Fruit fly (Drosophila melanogaster) whole organism, embryonic: Measurements from ENCODE around the gene ph-p.

Experiments used
- CG10267 ChIP-seq: fragments of 200-800 bp; sonication (Bioruptor generic); optimal IDR thresholded peaks from 2 replicates; lab custom pipeline; 2018; ENCODE audit warnings: missing biosample characterization, mild to moderate bottlenecking, missing genetic modification characterization, moderate library complexity
- CG10431 ChIP-seq: fragments of 200-800 bp; sonication (Bioruptor generic); optimal IDR thresholded peaks from 3 replicates; lab custom pipeline; 2018; ENCODE audit warnings: missing biosample characterization, mild to moderate bottlenecking, missing genetic modification characterization
- CG11093 ChIP-seq: fragments of 200-800 bp; sonication (Bioruptor generic); IDR thresholded peaks from 3 replicates; pipeline ENCODE4 v1.3.6; 2022; ENCODE audit warnings: missing biosample characterization, missing genetic modification characterization
- CG11247 ChIP-seq: fragments of 200-800 bp; sonication (Bioruptor generic); IDR thresholded peaks from 2 replicates; pipeline ENCODE4 v1.3.6; 2022; ENCODE audit warnings: missing biosample characterization, missing genetic modification characterization
- CG11560 ChIP-seq: fragments of 200-800 bp; sonication (Bioruptor generic); IDR thresholded peaks from 3 replicates; pipeline ENCODE4 v1.3.6; 2022; ENCODE audit warnings: missing biosample characterization, missing genetic modification characterization
- CG11723 ChIP-seq: fragments of 200-800 bp; sonication (Bioruptor generic); optimal IDR thresholded peaks from 2 replicates; lab custom pipeline; 2017; ENCODE audit warnings: missing biosample characterization, mild to moderate bottlenecking, missing genetic modification characterization
- CG1233 ChIP-seq: fragments of 200-800 bp; sonication (Bioruptor generic); optimal IDR thresholded peaks from 4 replicates; lab custom pipeline; 2018; ENCODE audit warnings: missing biosample characterization, mild to moderate bottlenecking, missing genetic modification characterization
- CG12942 ChIP-seq: fragments of 200-800 bp; sonication (Bioruptor generic); optimal IDR thresholded peaks from 3 replicates; lab custom pipeline; 2016; ENCODE audit warnings: missing biosample characterization, missing genetic modification characterization
- CG14441 ChIP-seq: fragments of 200-800 bp; sonication (Bioruptor generic); IDR thresholded peaks from 2 replicates; pipeline ENCODE4 v1.3.6; 2022; ENCODE audit warnings: missing biosample characterization, missing genetic modification characterization
- CG14667 ChIP-seq: fragments of 200-800 bp; sonication (Bioruptor generic); IDR thresholded peaks from 2 replicates; pipeline ENCODE4 v1.3.6; 2022; ENCODE audit warnings: missing biosample characterization, missing genetic modification characterization
- CG15696 ChIP-seq: fragments of 200-800 bp; sonication (Bioruptor generic); optimal IDR thresholded peaks from 2 replicates; lab custom pipeline; 2019; ENCODE audit warnings: missing biosample characterization, mild to moderate bottlenecking, missing genetic modification characterization, moderate library complexity
- CG1603 ChIP-seq: fragments of 200-800 bp; sonication (Bioruptor generic); optimal IDR thresholded peaks from 2 replicates; lab custom pipeline; 2019; ENCODE audit warnings: missing biosample characterization, mild to moderate bottlenecking, missing genetic modification characterization, moderate library complexity
- CG16779 ChIP-seq: fragments of 200-800 bp; sonication (Bioruptor generic); IDR thresholded peaks from 2 replicates; pipeline ENCODE4 v1.3.6; 2022; ENCODE audit warnings: missing biosample characterization, missing genetic modification characterization
- CG17568 ChIP-seq: fragments of 200-800 bp; sonication (Bioruptor generic); optimal IDR thresholded peaks from 2 replicates; lab custom pipeline; 2018; ENCODE audit warnings: missing biosample characterization, mild to moderate bottlenecking, missing genetic modification characterization, moderate library complexity
- CG17802 ChIP-seq: fragments of 200-800 bp; sonication (Bioruptor generic); optimal IDR thresholded peaks from 2 replicates; lab custom pipeline; 2018; ENCODE audit warnings: missing biosample characterization, mild to moderate bottlenecking, missing genetic modification characterization, moderate library complexity
- CG17912 ChIP-seq: fragments of 200-800 bp; sonication (Bioruptor generic); optimal IDR thresholded peaks from 2 replicates; lab custom pipeline; 2018; ENCODE audit warnings: missing biosample characterization, mild to moderate bottlenecking, missing genetic modification characterization
- CG1792 ChIP-seq: fragments of 200-800 bp; sonication (Bioruptor generic); optimal IDR thresholded peaks from 2 replicates; lab custom pipeline; 2016; ENCODE audit warnings: missing biosample characterization, missing genetic modification characterization
- CG18764 ChIP-seq: fragments of 200-800 bp; sonication (Bioruptor generic); optimal IDR thresholded peaks from 3 replicates; lab custom pipeline; 2016; ENCODE audit warnings: missing biosample characterization, missing genetic modification characterization
- CG34224 ChIP-seq: fragments of 200-800 bp; sonication (Bioruptor generic); IDR thresholded peaks from 3 replicates; pipeline ENCODE4 v1.3.6; 2022; ENCODE audit warnings: missing biosample characterization, missing genetic modification characterization; ENCODE audit not compliant: partially characterized antibody
- CG42726 ChIP-seq: fragments of 200-800 bp; sonication (Bioruptor generic); IDR thresholded peaks from 2 replicates; pipeline ENCODE4 v1.3.6; 2022; ENCODE audit warnings: missing biosample characterization, missing genetic modification characterization; ENCODE audit not compliant: partially characterized antibody
- CG6272 ChIP-seq: fragments of 200-800 bp; sonication (Bioruptor generic); IDR thresholded peaks from 2 replicates; pipeline ENCODE4 v1.3.6; 2022; ENCODE audit warnings: missing biosample characterization, missing genetic modification characterization
- CG7357 ChIP-seq: fragments of 200-800 bp; sonication (Bioruptor generic); IDR thresholded peaks from 3 replicates; pipeline ENCODE4 v1.3.6; 2022; ENCODE audit warnings: missing biosample characterization, missing genetic modification characterization
- CG8290 ChIP-seq, 3 experiments: fragments of 200-800 bp; sonication (Bioruptor generic); optimal IDR thresholded peaks; 2 replicates each; lab custom pipeline; 2016 to 2019; ENCODE audit warnings: missing biosample characterization in 3 of 3, missing genetic modification characterization in 3 of 3, mild to moderate bottlenecking in 2 of 3, moderate library complexity in 1 of 3
- CG8944 ChIP-seq: fragments of 200-800 bp; sonication (Bioruptor generic); optimal IDR thresholded peaks from 3 replicates; lab custom pipeline; 2016; ENCODE audit warnings: missing biosample characterization, missing genetic modification characterization
- CG9437 ChIP-seq: fragments of 200-800 bp; sonication (Bioruptor generic); optimal IDR thresholded peaks from 2 replicates; lab custom pipeline; 2018; ENCODE audit warnings: missing biosample characterization, mild to moderate bottlenecking, missing genetic modification characterization
- D19A ChIP-seq: fragments of 200-800 bp; optimal IDR thresholded peaks from 3 replicates; lab custom pipeline; 2019; ENCODE audit warnings: missing biosample characterization, mild to moderate bottlenecking, missing genetic modification characterization, moderate library complexity
- D19B ChIP-seq: fragments of 200-800 bp; sonication (Bioruptor generic); optimal IDR thresholded peaks from 2 replicates; lab custom pipeline; 2017; ENCODE audit warnings: missing biosample characterization, mild to moderate bottlenecking, missing genetic modification characterization
- Dip3 ChIP-seq: fragments of 200-800 bp; sonication (Bioruptor generic); optimal IDR thresholded peaks from 3 replicates; lab custom pipeline; 2016; ENCODE audit warnings: missing biosample characterization, missing genetic modification characterization
- E2f2 ChIP-seq: fragments of 200-800 bp; sonication (Bioruptor generic); IDR thresholded peaks from 2 replicates; pipeline ENCODE4 v1.3.6; 2022; ENCODE audit warnings: missing biosample characterization, missing genetic modification characterization
- Eip74EF ChIP-seq, 2 experiments: fragments of 200-800 bp in 1 of 2; fragments of >200 bp in 1 of 2; sonication (Bioruptor generic) in 1 of 2; optimal IDR thresholded peaks; 2 replicates each; lab custom pipeline; 2017 to 2019; ENCODE audit warnings: missing biosample characterization in 2 of 2, missing genetic modification characterization in 2 of 2, mild to moderate bottlenecking in 1 of 2, moderate library complexity in 1 of 2
- HHEX ChIP-seq: fragments of 200-800 bp; sonication (Bioruptor generic); optimal IDR thresholded peaks from 3 replicates; lab custom pipeline; 2017; ENCODE audit warnings: missing biosample characterization, mild to moderate bottlenecking, missing genetic modification characterization, missing genetic modification reagents
- HLH4C ChIP-seq: fragments of 200-800 bp; sonication (Bioruptor generic); IDR thresholded peaks from 3 replicates; pipeline ENCODE4 v1.3.6; 2022; ENCODE audit warnings: missing biosample characterization, missing genetic modification characterization; ENCODE audit not compliant: partially characterized antibody
- HmgZ ChIP-seq: fragments of 200-800 bp; sonication (Bioruptor generic); optimal IDR thresholded peaks from 2 replicates; lab custom pipeline; 2018; ENCODE audit warnings: missing biosample characterization, mild to moderate bottlenecking, missing genetic modification characterization
- Nf-YB ChIP-seq: fragments of 200-800 bp; sonication (Bioruptor generic); optimal IDR thresholded peaks from 3 replicates; lab custom pipeline; 2019; ENCODE audit warnings: missing biosample characterization, mild to moderate bottlenecking, missing genetic modification characterization, moderate library complexity
- Tbp ChIP-seq: fragments of >200 bp; optimal IDR thresholded peaks from 2 replicates; lab custom pipeline; 2018; ENCODE audit warnings: missing biosample characterization, missing genetic modification characterization
- danr ChIP-seq: fragments of 200-800 bp; sonication (Bioruptor generic); IDR thresholded peaks from 2 replicates; pipeline ENCODE4 v1.3.6; 2022; ENCODE audit warnings: missing biosample characterization, missing genetic modification characterization
- eve ChIP-seq, 2 experiments: fragments of >200 bp; optimal IDR thresholded peaks; 2 replicates each; lab custom pipeline; 2017; ENCODE audit warnings: missing biosample characterization in 2 of 2, missing genetic modification characterization in 2 of 2
- jing ChIP-seq: fragments of 200-800 bp; sonication (Bioruptor generic); optimal IDR thresholded peaks from 2 replicates; lab custom pipeline; 2018; ENCODE audit warnings: missing biosample characterization, mild to moderate bottlenecking, missing genetic modification characterization
- lbe ChIP-seq: fragments of 200-800 bp; sonication (Bioruptor generic); optimal IDR thresholded peaks from 2 replicates; lab custom pipeline; 2016; ENCODE audit warnings: missing biosample characterization, mild to moderate bottlenecking, missing genetic modification characterization
- nom ChIP-seq: fragments of 200-800 bp; sonication (Bioruptor generic); optimal IDR thresholded peaks from 2 replicates; lab custom pipeline; 2017; ENCODE audit warnings: missing biosample characterization, missing genetic modification characterization, mild to moderate bottlenecking, moderate library complexity, missing genetic modification reagents
- pnt ChIP-seq: fragments of 200-800 bp; sonication (Bioruptor generic); optimal IDR thresholded peaks from 3 replicates; lab custom pipeline; 2016; ENCODE audit warnings: missing biosample characterization, missing genetic modification characterization
- pros ChIP-seq: fragments of 200-800 bp; sonication (Bioruptor generic); optimal IDR thresholded peaks from 3 replicates; lab custom pipeline; 2019; ENCODE audit warnings: missing biosample characterization, mild to moderate bottlenecking, missing genetic modification characterization, moderate library complexity
- run ChIP-seq: fragments of 200-800 bp; sonication (Bioruptor generic); optimal IDR thresholded peaks from 3 replicates; lab custom pipeline; 2018; ENCODE audit warnings: missing biosample characterization, mild to moderate bottlenecking, missing genetic modification characterization
- sqz ChIP-seq: fragments of 200-800 bp; sonication (Bioruptor generic); optimal IDR thresholded peaks from 3 replicates; lab custom pipeline; 2018; ENCODE audit warnings: missing biosample characterization, mild to moderate bottlenecking, missing genetic modification characterization
- tap ChIP-seq: fragments of 200-800 bp; optimal IDR thresholded peaks from 3 replicates; lab custom pipeline; 2019; ENCODE audit warnings: missing biosample characterization, mild to moderate bottlenecking, missing genetic modification characterization, moderate library complexity
- trh ChIP-seq: fragments of 200-800 bp; sonication (Bioruptor generic); optimal IDR thresholded peaks from 2 replicates; lab custom pipeline; 2016; ENCODE audit warnings: missing biosample characterization, missing genetic modification characterization
- unc-4 ChIP-seq: fragments of 200-800 bp; sonication (Bioruptor generic); IDR thresholded peaks from 2 replicates; pipeline ENCODE4 v1.3.6; 2022; ENCODE audit warnings: missing biosample characterization, missing genetic modification characterization; ENCODE audit not compliant: partially characterized antibody

Gene ph-p

DNA sequence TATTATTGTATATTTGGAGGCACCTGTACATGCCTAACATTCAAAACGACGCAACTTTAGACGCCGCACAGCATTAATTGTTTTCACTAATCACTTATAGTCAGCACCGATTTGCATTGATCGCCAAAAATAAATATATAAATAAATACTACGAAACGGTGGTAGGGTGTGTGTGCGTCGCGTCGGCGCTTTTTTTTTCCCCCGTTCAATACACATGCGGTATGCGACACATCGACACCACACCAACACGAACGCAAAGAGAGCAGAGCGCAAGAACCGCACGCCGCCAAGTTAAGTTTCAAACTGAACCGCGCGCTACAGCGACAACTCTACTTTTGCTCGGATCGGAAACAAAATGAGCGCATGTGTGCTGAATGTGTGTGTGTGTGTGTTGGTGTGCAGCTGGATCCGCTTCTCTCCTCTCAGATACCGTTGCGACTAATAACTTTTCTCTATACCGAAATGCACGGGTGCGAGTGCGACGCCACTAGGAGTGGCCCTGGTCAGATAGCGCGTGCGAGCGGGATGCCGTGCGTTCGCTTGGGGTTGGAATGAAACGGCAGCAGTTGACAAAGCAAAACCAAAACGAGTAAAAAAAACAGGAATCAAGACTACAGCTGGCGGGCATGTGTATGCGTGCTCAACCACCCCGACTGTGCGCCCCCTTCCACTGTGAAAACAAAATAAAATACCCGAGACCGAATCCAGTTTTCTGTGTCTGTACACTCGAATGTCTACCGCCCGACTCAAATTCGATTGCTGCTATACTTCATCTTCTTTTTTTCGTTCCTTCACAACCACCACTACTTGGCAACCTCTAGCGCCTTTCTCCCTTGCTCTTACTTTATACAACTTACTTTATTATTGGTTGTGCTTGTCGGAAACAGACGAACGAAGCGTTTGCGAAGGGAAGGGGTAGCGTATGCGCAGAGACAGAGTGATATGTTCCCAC lies 14.9 kb downstream of the ph-p start, which contains the start of gene ph-d (continued):
- TF ChIP-seq sqz (GFP tag; lab: Kevin White, UChicago) (peak; percentile 97), CG34224 (GFP tag; lab: Robert Waterston, UW) (peak; percentile 23; the same call in 2 of the 3 replicates), CG7357 (no peak), tap (tag; lab: Kevin White, UChicago) (peak; percentile 18), CG1792 (GFP tag; lab: Kevin White, UChicago) (no peak), run (tag; lab: Kevin White, UChicago) (no peak), CG8290 (GFP tag; optimal IDR thresholded peaks at IDR 0.05; lab: Kevin White, UChicago) (no peak), CG8290 (tag; optimal IDR thresholded peaks at IDR 0.05; lab: Kevin White, UChicago) (peak in 1 of 2 experiments; percentile 69), Eip74EF (GFP tag; optimal IDR thresholded peaks at IDR 0.05; lab: Kevin White, UChicago) (no peak), CG15696 (peak; percentile 20), nom (GFP tag; lab: Kevin White, UChicago) (peak; percentile 88), HHEX (GFP tag; lab: Kevin White, UChicago) (peak; percentile 63), CG12942 (no peak), CG42726 (GFP tag; lab: Robert Waterston, UW) (no peak), CG1233 (GFP tag; lab: Kevin White, UChicago) (no peak), HLH4C (GFP tag; lab: Robert Waterston, UW) (0 out of 3 replicates have a peak, but pooled peaks have one; percentile 33), CG1603 (peak; percentile 14), CG14441 (no peak), CG11093 (GFP tag; lab: Robert Waterston, UW) (no peak), CG10267 (tag; lab: Kevin White, UChicago) (peak; percentile 54), D19A (peak; percentile 99), jing (no peak), CG18764 (no peak), Tbp (GFP tag; lab: Kevin White, UChicago) (no peak), Nf-YB (GFP tag; lab: Kevin White, UChicago) (peak; percentile 95), E2f2 (GFP tag; lab: Robert Waterston, UW) (peak; percentile 68), lbe (GFP tag; lab: Kevin White, UChicago) (no peak), CG11247 (GFP tag; lab: Robert Waterston, UW) (peak; percentile 8; the same call in 1 of the 2 replicates), CG8944 (no peak), unc-4 (GFP tag; lab: Robert Waterston, UW) (peak; percentile 34; the same call in 1 of the 2 replicates), CG11560 (no peak), pros (GFP tag; lab: Kevin White, UChicago) (peak; percentile 100), CG16779 (GFP tag; lab: Robert Waterston, UW) (no peak), trh (no peak), danr (GFP tag; lab: Robert Waterston, UW) (no peak), CG17802 (tag; lab: Kevin White, UChicago) (peak; percentile 4), D19B (GFP tag; lab: Kevin White, UChicago) (peak; percentile 28), Dip3 (GFP tag; lab: Kevin White, UChicago) (peak; percentile 7), CG17912 (GFP tag; lab: Kevin White, UChicago) (no peak), CG17568 (GFP tag; lab: Kevin White, UChicago) (peak; percentile 46), CG9437 (peak; percentile 25), CG14667 (GFP tag; lab: Robert Waterston, UW) (peak; percentile 25; the same call in 1 of the 2 replicates), CG6272 (GFP tag; lab: Robert Waterston, UW) (no peak), CG11723 (GFP tag; lab: Kevin White, UChicago) (peak; percentile 55), pnt (no peak), CG10431 (GFP tag; lab: Kevin White, UChicago) (peak; percentile 36), eve (GFP tag; optimal IDR thresholded peaks at IDR 0.05; lab: Kevin White, UChicago) (no peak), HmgZ (tag; lab: Kevin White, UChicago) (peak; percentile 44)
